Worm (Caenorhabditis elegans): Measurements from ENCODE around the gene gst-22.

The gst-22 gene

ce11 chrV:16183357-16183756 lies 48.7 kb downstream of the gst-22 start, which contains the start of gene srz-14:
srz-14 (plus strand) TSS chrV:16183657.
- TF ChIP-seq tbx-2 (tag; optimal IDR thresholded peaks at IDR 0.05) (no peak), nhr-77 (tag; optimal IDR thresholded peaks at IDR 0.05) (no peak), nhr-237 (tag; optimal IDR thresholded peaks at IDR 0.05) (no peak), sea-2 (GFP tag; optimal IDR thresholded peaks at IDR 0.05) (no peak), hmg-11 (tag; optimal IDR thresholded peaks at IDR 0.05) (no peak), fos-1 (tag; optimal IDR thresholded peaks at IDR 0.05) (no peak), elt-3 (tag; optimal IDR thresholded peaks at IDR 0.05) (no peak), ZK546.5 (tag; optimal IDR thresholded peaks at IDR 0.05) (no peak), eor-1 (tag; optimal IDR thresholded peaks at IDR 0.05) (no peak), aly-2 (tag; optimal IDR thresholded peaks at IDR 0.05) (no peak), nhr-67 (tag; optimal IDR thresholded peaks at IDR 0.05) (no peak), ceh-16 (tag; optimal IDR thresholded peaks at IDR 0.05) (no peak), nhr-25 (tag; optimal IDR thresholded peaks at IDR 0.05) (no peak), egl-5 (tag; optimal IDR thresholded peaks at IDR 0.05) (no peak), elt-1 (tag; optimal IDR thresholded peaks at IDR 0.05) (no peak), unc-62 (GFP tag; optimal IDR thresholded peaks at IDR 0.05) (no peak), R02D3.7 (tag; optimal IDR thresholded peaks at IDR 0.05) (no peak), nhr-76 (tag; optimal IDR thresholded peaks at IDR 0.05) (no peak), elt-2 (tag; optimal IDR thresholded peaks at IDR 0.05) (no peak)

- no peak for TF ChIP-seq elt-1 (tag; optimal IDR thresholded peaks at IDR 0.05)
- no peak for TF ChIP-seq nhr-11 (tag; optimal IDR thresholded peaks at IDR 0.05)
- TF ChIP-seq fkh-2 (tag; optimal IDR thresholded peaks at IDR 0.05) = no peak
- TF ChIP-seq lin-15B (tag; optimal IDR thresholded peaks at IDR 0.05) = no peak
- no peak for TF ChIP-seq nhr-23 (tag; optimal IDR thresholded peaks at IDR 0.05)
- TF ChIP-seq pha-4 (tag; optimal IDR thresholded peaks at IDR 0.05) = no peak
- no peak for TF ChIP-seq ztf-11 (tag; optimal IDR thresholded peaks at IDR 0.05)
- no peak for TF ChIP-seq lin-39 (tag; optimal IDR thresholded peaks at IDR 0.05)
- TF ChIP-seq ceh-9 (tag; optimal IDR thresholded peaks at IDR 0.05) = no peak
- TF ChIP-seq nhr-237 (tag; optimal IDR thresholded peaks at IDR 0.05) = no peak
- TF ChIP-seq tbx-2 (tag; optimal IDR thresholded peaks at IDR 0.05) = no peak
- TF ChIP-seq ceh-16 (tag; optimal IDR thresholded peaks at IDR 0.05) = no peak
- no peak for TF ChIP-seq nfya-1 (tag; optimal IDR thresholded peaks at IDR 0.05; ENCODE audit: insufficient read depth)
- TF ChIP-seq unc-39 (tag; optimal IDR thresholded peaks at IDR 0.05) = no peak
- no peak for TF ChIP-seq nhr-28 (tag; optimal IDR thresholded peaks at IDR 0.05)
- TF ChIP-seq elt-2 (tag; optimal IDR thresholded peaks at IDR 0.05) = no peak
- no peak for TF ChIP-seq mdl-1 (tag; optimal IDR thresholded peaks at IDR 0.05)
- TF ChIP-seq fkh-10 (GFP tag; optimal IDR thresholded peaks at IDR 0.05) = no peak
- no peak for TF ChIP-seq pqm-1 (tag; optimal IDR thresholded peaks at IDR 0.05)
Measured at ce11 chrV:16182918-16183317, 49.2 kb downstream of the gst-22 start, which contains the start of gene srh-277. srh-277 (plus strand) TSS chrV:16183218.

- TF ChIP-seq elt-1 (tag; optimal IDR thresholded peaks at IDR 0.05) = no peak
- no peak for TF ChIP-seq skn-1 (tag; optimal IDR thresholded peaks at IDR 0.05)
- TF ChIP-seq nhr-28 (tag; optimal IDR thresholded peaks at IDR 0.05) = no peak
- no peak for TF ChIP-seq ceh-82 (tag; optimal IDR thresholded peaks at IDR 0.05)
- TF ChIP-seq elt-2 (tag; optimal IDR thresholded peaks at IDR 0.05) = no peak
- no peak for TF ChIP-seq aly-2 (tag; optimal IDR thresholded peaks at IDR 0.05)
- no peak for TF ChIP-seq tbx-2 (tag; optimal IDR thresholded peaks at IDR 0.05)
- TF ChIP-seq fos-1 (tag; optimal IDR thresholded peaks at IDR 0.05) = no peak
- no peak for TF ChIP-seq jun-1 (tag; optimal IDR thresholded peaks at IDR 0.05)
- no peak for TF ChIP-seq sea-2 (GFP tag; optimal IDR thresholded peaks at IDR 0.05)
Measured at ce11 chrV:16182110-16182509, 50.0 kb downstream of the gst-22 start, which contains the start of gene srz-13. srz-13 (plus strand) TSS chrV:16182410.
